Worm (Caenorhabditis elegans) whole organism, L1 larva: ENCODE measurements around the gene C35D6.13.

ENCODE experiments used
- C04F5.9 ChIP-seq: sonication (generic microtip); optimal IDR thresholded peaks from 2 replicates; lab custom pipeline; 2016; ENCODE audit warnings: missing genetic modification characterization, missing compliant biosample characterization
- C34B4.2 ChIP-seq: sonication (generic microtip); optimal IDR thresholded peaks from 2 replicates; lab custom pipeline; 2017; ENCODE audit warnings: mild to moderate bottlenecking, missing genetic modification characterization, missing compliant biosample characterization
- aha-1 ChIP-seq: fragments of 150-350 bp; optimal IDR thresholded peaks from 2 replicates; lab custom pipeline; 2014; ENCODE audit warnings: missing biosample characterization, missing genetic modification characterization
- blmp-1 ChIP-seq: fragments of 150-350 bp; optimal IDR thresholded peaks from 2 replicates; lab custom pipeline; 2014; ENCODE audit warnings: missing biosample characterization, missing genetic modification characterization
- ceh-63 ChIP-seq: fragments of 200-800 bp; sonication (Bioruptor generic); optimal IDR thresholded peaks from 2 replicates; lab custom pipeline; 2018; ENCODE audit warnings: mild to moderate bottlenecking, missing genetic modification characterization, missing compliant biosample characterization
- ceh-8 ChIP-seq: fragments of 200-800 bp; sonication (Bioruptor generic); optimal IDR thresholded peaks from 2 replicates; lab custom pipeline; 2018; ENCODE audit warnings: mild to moderate bottlenecking, missing genetic modification characterization, moderate library complexity, missing compliant biosample characterization
- ceh-82 ChIP-seq, 3 experiments: fragments of 150-350 bp in 1 of 3; sonication (generic microtip) in 2 of 3; optimal IDR thresholded peaks; 2 replicates each; lab custom pipeline; 2014 to 2017; ENCODE audit warnings: missing biosample characterization in 3 of 3, missing genetic modification characterization in 3 of 3
- ceh-90 ChIP-seq: sonication (generic microtip); optimal IDR thresholded peaks from 2 replicates; lab custom pipeline; 2016; ENCODE audit warnings: missing genetic modification characterization, missing compliant biosample characterization
- dpl-1 ChIP-seq, 3 experiments: fragments of 150-350 bp in 2 of 3; sonication (generic microtip) in 1 of 3; optimal IDR thresholded peaks; 2 replicates each; lab custom pipeline; 2014 to 2017; ENCODE audit warnings: missing biosample characterization in 3 of 3, missing genetic modification characterization in 3 of 3, missing genetic modification reagents in 3 of 3
- egl-13 ChIP-seq: sonication (generic microtip); optimal IDR thresholded peaks from 2 replicates; lab custom pipeline; 2016; ENCODE audit warnings: missing genotype, missing genetic modification reagents, missing genetic modification characterization, missing compliant biosample characterization
- egl-27 ChIP-seq, 2 experiments: fragments of 150-350 bp in 1 of 2; sonication (generic microtip); optimal IDR thresholded peaks; 3 replicates each; lab custom pipeline; 2017 to 2018; ENCODE audit warnings: missing biosample characterization in 2 of 2, missing genetic modification characterization in 2 of 2, missing genetic modification reagents in 2 of 2
- elt-2 ChIP-seq: sonication (generic microtip); optimal IDR thresholded peaks from 2 replicates; lab custom pipeline; 2016; ENCODE audit warnings: missing genetic modification characterization, mild to moderate bottlenecking, inconsistent platforms, missing compliant biosample characterization, missing genetic modification reagents
- ets-5 ChIP-seq: fragments of 200-800 bp; sonication (Bioruptor generic); IDR thresholded peaks from 2 replicates; pipeline ENCODE4 v1.3.6; 2022; ENCODE audit warnings: missing genetic modification characterization, missing compliant biosample characterization
- fkh-8 ChIP-seq: sonication (generic microtip); optimal IDR thresholded peaks from 2 replicates; lab custom pipeline; 2016; ENCODE audit warnings: mild to moderate bottlenecking, missing genetic modification characterization, missing compliant biosample characterization
- hlh-4 ChIP-seq: sonication (generic microtip); optimal IDR thresholded peaks from 2 replicates; lab custom pipeline; 2016; ENCODE audit warnings: mild to moderate bottlenecking, missing genetic modification characterization, missing compliant biosample characterization
- isw-1 ChIP-seq: fragments of 200-800 bp; sonication (Bioruptor generic); IDR thresholded peaks from 2 replicates; pipeline ENCODE4 v1.3.6; 2022; ENCODE audit warnings: missing genetic modification characterization, missing compliant biosample characterization
- jun-1 ChIP-seq: fragments of 150-350 bp; optimal IDR thresholded peaks from 2 replicates; lab custom pipeline; 2014; ENCODE audit warnings: missing biosample characterization, missing genetic modification reagents, missing genetic modification characterization
- lin-13 ChIP-seq: fragments of 150-350 bp; optimal IDR thresholded peaks from 2 replicates; lab custom pipeline; 2014; ENCODE audit warnings: missing biosample characterization, missing genetic modification reagents, missing genetic modification characterization
- lin-15B ChIP-seq: fragments of 150-350 bp; sonication (generic microtip); optimal IDR thresholded peaks from 3 replicates; lab custom pipeline; 2014; ENCODE audit warnings: missing biosample characterization, missing genetic modification characterization
- lin-35 ChIP-seq, 2 experiments: fragments of 150-350 bp; optimal IDR thresholded peaks; 2 replicates each; lab custom pipeline; 2014; ENCODE audit warnings: missing biosample characterization in 2 of 2, missing genetic modification characterization in 2 of 2, missing genetic modification reagents in 2 of 2
- lin-39 ChIP-seq: fragments of 150-350 bp; optimal IDR thresholded peaks from 2 replicates; lab custom pipeline; 2014; ENCODE audit warnings: missing biosample characterization, missing genetic modification reagents, missing genetic modification characterization
- lsy-2 ChIP-seq, 2 experiments: fragments of 150-350 bp; optimal IDR thresholded peaks; 2 replicates each; lab custom pipeline; 2014; ENCODE audit warnings: missing biosample characterization in 2 of 2, missing genetic modification characterization in 2 of 2
- nhr-11 ChIP-seq: fragments of 150-350 bp; optimal IDR thresholded peaks from 2 replicates; lab custom pipeline; 2014; ENCODE audit warnings: missing biosample characterization, missing genetic modification characterization
- nhr-19 ChIP-seq: fragments of 200-800 bp; sonication (Bioruptor generic); conservative IDR thresholded peaks from 2 replicates; pipeline ENCODE4 v1.3.6; 2022; ENCODE audit warnings: missing genetic modification characterization, missing compliant biosample characterization
- nhr-20 ChIP-seq: sonication (generic microtip); optimal IDR thresholded peaks from 2 replicates; lab custom pipeline; 2016; ENCODE audit warnings: mild to moderate bottlenecking, missing genetic modification characterization, missing compliant biosample characterization
- nhr-237 ChIP-seq: fragments of 150-350 bp; optimal IDR thresholded peaks from 2 replicates; lab custom pipeline; 2014; ENCODE audit warnings: missing biosample characterization, missing genetic modification characterization
- nhr-71 ChIP-seq: sonication (generic microtip); optimal IDR thresholded peaks from 2 replicates; lab custom pipeline; 2016; ENCODE audit warnings: mild to moderate bottlenecking, missing genetic modification characterization, moderate library complexity, missing compliant biosample characterization
- nhr-77 ChIP-seq: fragments of 150-350 bp; optimal IDR thresholded peaks from 2 replicates; lab custom pipeline; 2014; ENCODE audit warnings: missing biosample characterization, missing genetic modification characterization
- nhr-84 ChIP-seq: sonication (generic microtip); optimal IDR thresholded peaks from 2 replicates; lab custom pipeline; 2017; ENCODE audit warnings: missing biosample characterization, missing genetic modification characterization
- nhr-85 ChIP-seq: sonication (generic microtip); peaks from one replicate; lab custom pipeline; 2016; ENCODE audit warnings: missing genetic modification characterization, inconsistent platforms, missing compliant biosample characterization
- pax-3 ChIP-seq: fragments of 200-800 bp; sonication (Bioruptor generic); optimal IDR thresholded peaks from 2 replicates; lab custom pipeline; 2018; ENCODE audit warnings: mild to moderate bottlenecking, missing genetic modification characterization, moderate library complexity, missing compliant biosample characterization
- pqm-1 ChIP-seq: sonication (generic microtip); optimal IDR thresholded peaks from 3 replicates; lab custom pipeline; 2017; ENCODE audit warnings: missing biosample characterization, missing genetic modification characterization
- skn-1 ChIP-seq: fragments of 150-350 bp; optimal IDR thresholded peaks from 2 replicates; lab custom pipeline; 2014; ENCODE audit warnings: missing biosample characterization, missing genetic modification characterization
- snu-23 ChIP-seq: sonication (generic microtip); optimal IDR thresholded peaks from 2 replicates; lab custom pipeline; 2016; ENCODE audit warnings: missing genetic modification characterization, missing compliant biosample characterization
- sptf-1 ChIP-seq: fragments of 150-350 bp; optimal IDR thresholded peaks from 2 replicates; lab custom pipeline; 2014; ENCODE audit warnings: missing biosample characterization, missing genetic modification characterization
- sup-37 ChIP-seq: fragments of 200-800 bp; sonication (Bioruptor generic); optimal IDR thresholded peaks from 2 replicates; lab custom pipeline; 2018; ENCODE audit warnings: mild to moderate bottlenecking, missing genetic modification characterization, missing compliant biosample characterization
- unc-130 ChIP-seq: fragments of 150-350 bp; optimal IDR thresholded peaks from 2 replicates; lab custom pipeline; 2017; ENCODE audit warnings: missing biosample characterization, missing genetic modification characterization, inconsistent platforms
- unc-86 ChIP-seq: sonication (generic microtip); optimal IDR thresholded peaks from 2 replicates; lab custom pipeline; 2016; ENCODE audit warnings: missing genetic modification characterization, missing compliant biosample characterization
- vab-15 ChIP-seq: sonication (generic microtip); optimal IDR thresholded peaks from 2 replicates; lab custom pipeline; 2017; ENCODE audit warnings: missing genotype, mild to moderate bottlenecking, missing genetic modification characterization, missing compliant biosample characterization

C35D6.13 gene

DNA sequence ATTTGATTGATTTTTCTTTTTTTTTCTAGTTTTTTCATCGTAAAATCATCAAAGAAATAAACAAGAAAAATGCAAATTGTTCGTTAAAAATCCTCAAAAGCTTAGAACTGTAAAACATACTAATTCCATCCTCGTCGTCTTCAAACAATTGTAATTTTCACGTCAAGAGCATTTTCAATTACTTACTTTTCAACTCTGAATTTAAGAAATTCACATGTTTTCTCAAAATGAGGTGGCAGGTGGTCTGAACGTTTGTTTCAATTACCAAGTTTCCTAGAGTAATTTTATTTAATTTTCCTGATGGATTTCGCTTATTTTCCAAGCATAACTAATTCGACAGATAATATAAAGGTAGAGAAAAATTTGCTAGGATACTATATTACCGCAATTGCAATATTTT, 13.4 kb upstream of the C35D6.13 start, which contains the start of gene srz-104:
TSS of gene srz-104 (plus strand) at position 301 of the 400 bp plus-strand sequence.
- no peak for TF ChIP-seq nhr-77 (tag; lab: Kevin White, UChicago)
- TF ChIP-seq ceh-63 (GFP tag; lab: Kevin White, UChicago): no peak
- peak; percentile 11 for TF ChIP-seq hlh-4

DNA sequence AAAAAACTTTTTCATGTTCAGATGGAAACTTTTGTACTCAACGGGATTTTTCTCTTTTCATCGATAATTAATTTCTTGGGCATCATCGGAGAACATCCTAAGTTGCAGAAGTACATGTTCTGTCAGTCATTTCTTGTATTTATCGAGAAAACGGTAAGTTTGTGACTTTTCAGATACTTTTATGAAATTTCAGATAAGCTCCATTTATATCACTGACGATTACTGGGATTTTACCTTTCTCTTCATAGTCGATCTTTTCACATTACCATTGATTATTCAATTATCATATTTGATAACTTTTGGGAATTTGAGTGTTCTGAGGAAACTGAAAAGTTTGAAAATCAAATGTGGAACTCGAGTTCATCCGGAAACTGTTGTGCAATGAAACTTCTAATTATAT, 12.2 kb upstream of the C35D6.13 start, which contains the start of gene srz-105:
TSS of gene srz-105 (plus strand) at position 301 of the 400 bp plus-strand sequence.
- TF ChIP-seq nhr-77 (tag; lab: Kevin White, UChicago) (no peak), aha-1 (no peak), egl-13 (no peak), unc-86 (tag; lab: Kevin White, UChicago) (no peak), egl-27 (tag; optimal IDR thresholded peaks at IDR 0.05; lab: Kevin White, UChicago) (no peak), ceh-90 (no peak), sup-37 (no peak), fkh-8 (tag; lab: Kevin White, UChicago) (no peak), nhr-19 (no peak), nhr-84 (tag; lab: Kevin White, UChicago) (no peak), nhr-20 (no peak), snu-23 (GFP tag; lab: Kevin White, UChicago) (no peak), pqm-1 (tag; lab: Kevin White, UChicago) (no peak), ets-5 (GFP tag; lab: Robert Waterston, UW) (no peak), C34B4.2 (no peak), nhr-85 (no peak), pax-3 (tag; lab: Kevin White, UChicago) (no peak)

DNA sequence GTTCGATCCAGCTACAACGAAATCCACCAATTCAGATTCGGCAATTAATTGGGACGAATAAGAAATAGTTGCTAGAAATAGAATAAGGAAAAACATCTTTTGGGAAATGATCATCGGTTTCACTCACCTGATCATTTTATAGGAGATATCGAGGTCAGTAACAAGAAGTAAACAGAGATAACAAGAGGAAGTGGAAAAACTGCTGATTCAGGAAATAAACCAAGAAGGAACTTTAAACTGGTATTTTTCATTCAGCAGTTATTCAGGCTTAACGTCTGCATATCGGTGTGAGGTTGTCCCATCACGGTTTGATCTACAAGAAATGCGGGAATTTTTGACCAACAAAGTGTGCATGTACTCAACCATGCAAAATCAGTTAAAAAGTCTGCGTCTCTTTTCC, 8.3 kb upstream of the C35D6.13 start, which contains the start of gene K03D3.2:
TSS of gene K03D3.2 (minus strand) at position 101 of the 400 bp plus-strand sequence.
- TF ChIP-seq ceh-8 (GFP tag; lab: Kevin White, UChicago): no peak
- TF ChIP-seq ceh-82 (tag; optimal IDR thresholded peaks at IDR 0.05; lab: Kevin White, UChicago): no peak
- TF ChIP-seq unc-130 (tag; lab: Kevin White, UChicago): no peak
- no peak for TF ChIP-seq elt-2 (tag; lab: Kevin White, UChicago)
- no peak for TF ChIP-seq lin-13 (GFP tag; lab: Kevin White, UChicago)
- no peak for TF ChIP-seq C04F5.9 (tag; lab: Kevin White, UChicago)
- no peak for TF ChIP-seq nhr-77 (tag; lab: Kevin White, UChicago)
- TF ChIP-seq fkh-8 (tag; lab: Kevin White, UChicago): no peak
- no peak for TF ChIP-seq egl-27 (tag; optimal IDR thresholded peaks at IDR 0.05; lab: Kevin White, UChicago)
- no peak for TF ChIP-seq vab-15 (tag; lab: Kevin White, UChicago)
- TF ChIP-seq nhr-11: no peak
- no peak for TF ChIP-seq blmp-1
- no peak for TF ChIP-seq lin-15B (tag; lab: Kevin White, UChicago)
- TF ChIP-seq lin-39 (tag; lab: Kevin White, UChicago): no peak
- no peak for TF ChIP-seq pqm-1 (tag; lab: Kevin White, UChicago)
- TF ChIP-seq lsy-2 (tag; optimal IDR thresholded peaks at IDR 0.05; lab: Kevin White, UChicago): no peak
- no peak for TF ChIP-seq lin-35 (GFP tag; optimal IDR thresholded peaks at IDR 0.05; lab: Kevin White, UChicago)
- no peak for TF ChIP-seq pax-3 (tag; lab: Kevin White, UChicago)

DNA sequence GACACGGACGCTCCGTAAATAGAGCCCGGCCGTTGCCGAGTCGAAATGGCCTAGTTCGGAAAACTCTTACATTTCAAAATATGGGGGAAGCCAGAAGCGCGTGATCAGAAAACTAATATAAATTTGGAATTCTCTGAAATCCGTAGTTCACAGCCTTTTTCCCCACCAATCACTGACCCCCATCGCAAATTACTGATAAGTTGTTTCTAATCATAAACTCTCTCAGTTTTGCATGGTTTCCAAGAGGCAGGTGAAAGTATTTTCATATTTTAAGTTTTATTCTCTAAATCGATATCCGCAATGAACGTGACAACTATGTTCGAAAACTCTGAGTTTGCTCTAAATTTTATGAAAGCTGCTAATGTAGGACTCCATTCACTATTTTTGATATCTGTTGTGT, 7.7 kb upstream of the C35D6.13 start, which contains the start of gene srz-74:
TSS of gene srz-74 (plus strand) at position 301 of the 400 bp plus-strand sequence.
- no peak for TF ChIP-seq nhr-71
- no peak for TF ChIP-seq dpl-1 (GFP tag; optimal IDR thresholded peaks at IDR 0.05; lab: Kevin White, UChicago)
- no peak for TF ChIP-seq isw-1 (GFP tag; lab: Robert Waterston, UW)
- no peak for TF ChIP-seq ceh-90
- no peak for TF ChIP-seq jun-1 (tag; lab: Kevin White, UChicago)
- no peak for TF ChIP-seq pax-3 (tag; lab: Kevin White, UChicago)
- TF ChIP-seq sptf-1 (tag; lab: Kevin White, UChicago): no peak
- TF ChIP-seq skn-1 (tag; lab: Kevin White, UChicago): no peak
- TF ChIP-seq nhr-237 (tag; lab: Kevin White, UChicago): no peak
- TF ChIP-seq, all 84 proteins: peak for 0
